Fruit fly (Drosophila melanogaster) whole organism, pupa: ENCODE results near the gene CG12795.

Experiments used
- CG14655 ChIP-seq: fragments of 200-800 bp; sonication (Bioruptor generic); optimal IDR thresholded peaks from 3 replicates; lab custom pipeline; 2017; ENCODE audit warnings: mild to moderate bottlenecking, missing biosample characterization, missing genetic modification reagents, missing genetic modification characterization
- CG15710 ChIP-seq: fragments of 200-800 bp; sonication (Bioruptor generic); optimal IDR thresholded peaks from 2 replicates; lab custom pipeline; 2018; ENCODE audit warnings: missing biosample characterization, mild to moderate bottlenecking, missing genetic modification characterization, moderate library complexity
- CG17806 ChIP-seq: fragments of 200-800 bp; sonication (Bioruptor generic); optimal IDR thresholded peaks from 2 replicates; lab custom pipeline; 2018; ENCODE audit warnings: missing biosample characterization, mild to moderate bottlenecking, missing genetic modification characterization, moderate library complexity
- CG32121 ChIP-seq: fragments of 200-800 bp; sonication (Bioruptor generic); IDR thresholded peaks from 2 replicates; pipeline ENCODE4 v1.3.6; 2022; ENCODE audit warnings: missing biosample characterization, missing genetic modification characterization
- CG34367 ChIP-seq: fragments of 200-800 bp; sonication (Bioruptor generic); optimal IDR thresholded peaks from 2 replicates; lab custom pipeline; 2018; ENCODE audit warnings: missing biosample characterization, mild to moderate bottlenecking, missing genetic modification characterization
- CG4496 ChIP-seq: fragments of 200-800 bp; sonication (Bioruptor generic); IDR thresholded peaks from 3 replicates; pipeline ENCODE4 v1.3.6; 2022; ENCODE audit warnings: missing biosample characterization, missing genetic modification characterization
- CG8159 ChIP-seq: fragments of 200-800 bp; sonication (Bioruptor generic); optimal IDR thresholded peaks from 3 replicates; lab custom pipeline; 2018; ENCODE audit warnings: missing biosample characterization, mild to moderate bottlenecking, missing genetic modification characterization, moderate library complexity
- CG8301 ChIP-seq: fragments of 200-800 bp; sonication (Bioruptor generic); optimal IDR thresholded peaks from 2 replicates; lab custom pipeline; 2018; ENCODE audit warnings: missing biosample characterization, mild to moderate bottlenecking, missing genetic modification characterization
- Pif1A ChIP-seq: fragments of 200-800 bp; sonication (Bioruptor generic); optimal IDR thresholded peaks from 3 replicates; lab custom pipeline; 2016; ENCODE audit warnings: missing biosample characterization, missing genetic modification characterization
- Snoo ChIP-seq: fragments of 200-800 bp; sonication (Bioruptor generic); optimal IDR thresholded peaks from 3 replicates; lab custom pipeline; 2017; ENCODE audit warnings: missing biosample characterization, mild to moderate bottlenecking, missing genetic modification characterization, inconsistent platforms
- fd96Ca ChIP-seq: fragments of 200-800 bp; sonication (Bioruptor generic); IDR thresholded peaks from 3 replicates; pipeline ENCODE4 v1.3.6; 2022; ENCODE audit warnings: missing biosample characterization, missing genetic modification characterization
- rn ChIP-seq: fragments of 200-800 bp; sonication (Bioruptor generic); IDR thresholded peaks from 2 replicates; pipeline ENCODE4 v1.3.6; 2022; ENCODE audit warnings: missing biosample characterization, missing genetic modification characterization

DNA sequence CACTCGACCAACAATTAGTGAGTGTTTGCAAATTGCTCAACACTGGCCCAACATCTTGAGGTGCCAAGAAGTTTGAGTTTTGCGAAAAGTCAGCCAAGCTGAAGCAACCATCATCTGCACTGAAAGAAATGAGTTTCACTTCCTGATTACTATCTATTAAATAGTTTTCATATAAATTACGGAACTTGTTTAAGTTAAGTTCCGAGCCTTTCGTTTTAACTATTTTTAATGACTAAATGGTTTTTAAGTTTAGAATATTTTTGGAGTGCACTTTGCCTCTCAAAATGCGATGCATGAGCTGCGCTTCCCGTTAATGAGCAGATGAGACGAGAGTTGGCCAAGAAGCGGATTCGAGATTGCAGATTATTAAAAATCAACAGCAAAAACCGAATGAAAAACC is 10.6 kb upstream of the CG12795 start:
- TF ChIP-seq Pif1A (GFP tag; lab: Kevin White, UChicago) (peak; percentile 8), CG15710 (tag; lab: Kevin White, UChicago) (no peak), CG34367 (no peak), fd96Ca (GFP tag; lab: Robert Waterston, UW) (no peak; the same call in 2 of the 3 replicates), CG17806 (peak; percentile 23), CG8159 (tag; lab: Kevin White, UChicago) (no peak), rn (GFP tag; lab: Robert Waterston, UW) (no peak), CG4496 (GFP tag; lab: Robert Waterston, UW) (peak; percentile 63; the same call in 2 of the 3 replicates), CG14655 (GFP tag; lab: Kevin White, UChicago) (peak; percentile 58), CG32121 (peak; percentile 63), CG8301 (tag; lab: Kevin White, UChicago) (peak; percentile 59), Snoo (no peak)
